Worm (Caenorhabditis elegans): ENCODE data around the gene pgph-2.
A peak's percentile ranks its signal among the peaks of the same experiment; 100 is the strongest.

Gene pgph-2

DNA sequence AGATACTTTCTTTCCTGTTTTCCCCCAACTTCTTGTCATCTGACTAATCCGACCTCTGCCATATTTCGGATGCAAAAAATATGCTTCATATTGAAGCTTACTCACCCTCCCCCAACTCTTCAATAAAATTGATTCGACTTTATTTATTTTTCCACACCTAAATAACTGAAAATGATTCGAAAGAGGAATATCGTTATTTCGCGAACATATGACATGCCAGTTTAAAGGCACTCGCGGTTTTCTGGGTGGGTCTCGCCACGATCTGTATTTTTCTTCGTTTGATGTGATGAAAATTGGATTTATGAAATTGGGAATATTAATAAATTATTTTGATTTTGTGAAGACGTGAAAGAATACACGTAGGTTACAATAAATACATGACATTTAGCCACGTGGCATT lies 6.7 kb downstream of the pgph-2 start, which contains the start of gene F44E7.3:
Gene F44E7.3, plus strand, starts transcription at position 319 of the 400 bp plus-strand sequence.
- TF ChIP-seq ets-7 (tag; optimal IDR thresholded peaks at IDR 0.05) = no peak
- TF ChIP-seq ceh-13 (GFP tag; optimal IDR thresholded peaks at IDR 0.05) = no peak
- no peak for TF ChIP-seq flt-1 (GFP tag; IDR thresholded peaks at IDR 0.05)
- no peak for TF ChIP-seq F13C5.2 (tag; optimal IDR thresholded peaks at IDR 0.05)
- TF ChIP-seq ceh-36 (tag; optimal IDR thresholded peaks at IDR 0.05) = no peak
- TF ChIP-seq scrt-1 (GFP tag; IDR thresholded peaks at IDR 0.05) = no peak
- no peak for TF ChIP-seq tra-4 (tag; optimal IDR thresholded peaks at IDR 0.05)
- no peak for TF ChIP-seq hmg-4 (GFP tag; optimal IDR thresholded peaks at IDR 0.05)
- TF ChIP-seq tbx-37 (GFP tag; conservative IDR thresholded peaks at IDR 0.05) = no peak
- TF ChIP-seq hnd-1 (tag; optimal IDR thresholded peaks at IDR 0.05) = no peak

DNA sequence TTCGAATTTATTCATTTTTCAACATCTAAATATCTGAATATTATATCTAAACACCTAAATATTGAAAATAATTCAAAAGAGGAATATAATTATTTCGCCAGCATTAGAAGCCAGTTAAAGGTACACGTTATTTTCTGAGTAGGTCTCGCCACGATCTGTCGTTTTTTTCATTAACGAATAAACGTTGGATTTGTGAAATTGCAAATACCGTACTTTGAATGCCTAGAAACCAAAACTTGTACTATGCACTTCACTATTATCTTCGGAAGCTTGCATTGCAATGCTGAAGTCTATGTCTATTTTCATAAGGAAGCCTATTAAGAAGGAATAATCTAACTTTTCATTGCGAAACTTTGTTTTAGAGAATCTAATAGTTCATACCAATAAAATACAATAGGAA lies 7.6 kb downstream of the pgph-2 start:
- TF ChIP-seq hnd-1 (tag; optimal IDR thresholded peaks at IDR 0.05) (no peak), flt-1 (GFP tag; IDR thresholded peaks at IDR 0.05) (no peak), pes-1 (GFP tag; IDR thresholded peaks at IDR 0.05) (no peak), B0310.2 (tag; optimal IDR thresholded peaks at IDR 0.05) (no peak), tra-4 (tag; optimal IDR thresholded peaks at IDR 0.05) (no peak)

DNA sequence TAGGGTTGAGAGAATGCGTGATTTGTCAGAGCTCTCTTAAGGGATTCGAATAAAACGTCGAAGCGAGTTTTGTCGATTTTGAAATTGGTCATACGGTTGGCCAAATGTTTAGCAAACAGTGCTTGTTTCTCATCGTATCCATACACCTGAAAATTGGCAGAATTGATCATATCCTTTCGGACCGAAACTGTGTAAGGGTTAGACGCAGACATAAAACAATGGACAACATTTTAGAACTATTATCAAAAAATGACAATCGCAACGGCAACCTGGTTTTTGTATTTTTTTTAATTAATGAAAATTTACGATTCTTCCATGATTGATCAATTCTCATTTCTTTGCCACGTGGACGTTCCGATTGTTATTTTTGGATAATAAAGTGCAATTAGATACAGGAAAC lies 9.2 kb downstream of the pgph-2 start:
- TF ChIP-seq B0310.2 (tag; optimal IDR thresholded peaks at IDR 0.05) = no peak
- no peak for TF ChIP-seq ama-1 (optimal IDR thresholded peaks at IDR 0.05)
- no peak for TF ChIP-seq hmg-4 (GFP tag; optimal IDR thresholded peaks at IDR 0.05)
- no peak for TF ChIP-seq sea-1 (GFP tag; conservative IDR thresholded peaks at IDR 0.05)
- TF ChIP-seq tbx-11 (GFP tag; IDR thresholded peaks at IDR 0.05) = no peak

- TF ChIP-seq flt-1 (GFP tag; IDR thresholded peaks at IDR 0.05) = peak; percentile 77
- peak; percentile 73 for TF ChIP-seq tbx-37 (GFP tag; conservative IDR thresholded peaks at IDR 0.05)
- peak; percentile 87 for TF ChIP-seq pes-1 (GFP tag; IDR thresholded peaks at IDR 0.05)
- TF ChIP-seq tbx-11 (GFP tag; IDR thresholded peaks at IDR 0.05) = peak; percentile 82
- peak; percentile 82 for TF ChIP-seq scrt-1 (GFP tag; IDR thresholded peaks at IDR 0.05)
- peak; percentile 84 for TF ChIP-seq sea-1 (GFP tag; conservative IDR thresholded peaks at IDR 0.05)
These were observed 12.0 kb downstream of the pgph-2 start, which contains the start of gene F44E7.4 for ce11 chrV:5776941-5777340. TSS of gene F44E7.4 (minus strand) at chrV:5776953.

DNA sequence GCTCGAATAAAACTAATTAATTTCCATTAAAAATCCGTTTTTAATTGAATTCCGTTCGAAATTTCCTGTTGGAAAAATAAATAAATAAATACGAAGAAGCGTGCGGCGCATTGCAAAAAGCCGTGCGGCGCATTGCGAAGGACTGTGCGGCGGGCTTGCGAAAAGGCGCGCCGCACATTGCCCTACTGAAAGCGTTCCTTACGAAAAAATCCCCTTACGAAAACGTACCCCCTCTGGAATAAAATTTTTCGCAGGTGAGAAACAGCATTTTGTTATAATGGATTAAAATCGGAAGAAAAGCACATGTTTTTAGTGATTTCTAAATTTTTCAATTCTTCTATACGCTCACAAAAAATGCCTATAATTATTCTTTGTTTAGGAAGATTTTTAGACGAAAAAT lies 13.3 kb downstream of the pgph-2 start:
- TF ChIP-seq sea-1 (GFP tag; conservative IDR thresholded peaks at IDR 0.05) (peak; percentile 61; the same call in 1 of the 2 replicates), pes-1 (GFP tag; IDR thresholded peaks at IDR 0.05) (peak; percentile 73)

DNA sequence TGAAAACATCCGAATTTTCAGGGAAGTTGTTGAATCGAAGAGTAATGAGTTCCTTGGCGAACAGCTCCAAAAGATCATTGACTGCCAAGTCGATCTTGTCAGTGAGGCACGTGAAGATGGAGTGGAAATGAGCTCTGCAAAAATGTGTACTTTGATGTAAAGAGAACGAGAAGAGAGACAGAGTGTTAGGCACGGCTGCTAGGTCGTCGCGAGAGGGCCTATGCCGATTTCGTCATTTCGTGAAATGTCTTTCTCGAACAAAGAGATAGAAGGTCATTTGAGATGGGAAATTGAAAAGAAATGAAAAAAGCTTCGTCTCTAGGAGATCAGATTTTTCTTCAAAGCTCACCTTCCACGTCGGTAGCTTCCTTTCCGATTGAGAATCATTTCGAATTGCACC lies 15.1 kb downstream of the pgph-2 start:
- no peak for TF ChIP-seq tbx-37 (GFP tag; conservative IDR thresholded peaks at IDR 0.05)
- no peak for TF ChIP-seq ceh-13 (GFP tag; optimal IDR thresholded peaks at IDR 0.05)
- no peak for TF ChIP-seq scrt-1 (GFP tag; IDR thresholded peaks at IDR 0.05)
- no peak for TF ChIP-seq pes-1 (GFP tag; IDR thresholded peaks at IDR 0.05)
- no peak for TF ChIP-seq ets-7 (tag; optimal IDR thresholded peaks at IDR 0.05)
- no peak for TF ChIP-seq B0310.2 (tag; optimal IDR thresholded peaks at IDR 0.05)
- no peak for TF ChIP-seq hnd-1 (tag; optimal IDR thresholded peaks at IDR 0.05)
- no peak for TF ChIP-seq hmbx-1 (tag; optimal IDR thresholded peaks at IDR 0.05)
- TF ChIP-seq hmg-4 (GFP tag; optimal IDR thresholded peaks at IDR 0.05) = no peak
- TF ChIP-seq tra-4 (tag; optimal IDR thresholded peaks at IDR 0.05) = no peak
- TF ChIP-seq ama-1 (optimal IDR thresholded peaks at IDR 0.05) = no peak
- TF ChIP-seq flt-1 (GFP tag; IDR thresholded peaks at IDR 0.05) = no peak
- no peak for TF ChIP-seq ceh-36 (tag; optimal IDR thresholded peaks at IDR 0.05)

- TF ChIP-seq flt-1 (GFP tag; IDR thresholded peaks at IDR 0.05) (no peak), ceh-36 (tag; optimal IDR thresholded peaks at IDR 0.05) (no peak), tra-4 (tag; optimal IDR thresholded peaks at IDR 0.05) (no peak), tbx-37 (GFP tag; conservative IDR thresholded peaks at IDR 0.05) (no peak), hmg-4 (GFP tag; optimal IDR thresholded peaks at IDR 0.05) (no peak), sea-1 (GFP tag; conservative IDR thresholded peaks at IDR 0.05) (no peak), pes-1 (GFP tag; IDR thresholded peaks at IDR 0.05) (no peak), tbx-11 (GFP tag; IDR thresholded peaks at IDR 0.05) (no peak), F13C5.2 (tag; optimal IDR thresholded peaks at IDR 0.05) (no peak), ets-7 (tag; optimal IDR thresholded peaks at IDR 0.05) (no peak), hnd-1 (tag; optimal IDR thresholded peaks at IDR 0.05) (no peak), aly-1 (tag; optimal IDR thresholded peaks at IDR 0.05) (no peak), ama-1 (optimal IDR thresholded peaks at IDR 0.05) (no peak)
These were observed 15.9 kb downstream of the pgph-2 start, which contains the start of gene F44E7.5 for ce11 chrV:5780713-5781360. TSS of gene F44E7.5 (minus strand) at chrV:5780922.

DNA sequence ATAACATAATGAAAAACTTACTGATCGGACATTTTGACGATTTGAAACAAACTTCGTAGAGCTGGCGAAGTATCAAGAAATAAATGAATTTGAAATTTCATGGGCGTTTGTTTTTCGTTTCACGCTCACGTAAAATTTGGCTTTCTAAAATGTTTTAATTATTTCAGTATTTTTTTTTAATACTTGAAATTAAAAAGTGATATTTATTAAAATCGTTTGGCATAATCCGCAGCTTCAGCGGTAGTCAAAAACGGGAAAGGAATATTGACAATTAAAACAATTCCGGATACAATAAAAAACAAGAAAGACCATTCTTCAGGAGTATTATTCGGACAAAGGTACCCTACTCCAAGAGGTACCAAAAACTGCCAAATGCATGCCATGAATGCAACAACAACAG lies 17.8 kb downstream of the pgph-2 start, which contains the start of gene fbxa-183:
Gene fbxa-183, minus strand, starts transcription at position 101 of the 400 bp plus-strand sequence.
- TF ChIP-seq pes-1 (GFP tag; IDR thresholded peaks at IDR 0.05) (no peak), ets-7 (tag; optimal IDR thresholded peaks at IDR 0.05) (no peak), scrt-1 (GFP tag; IDR thresholded peaks at IDR 0.05) (no peak), ceh-13 (GFP tag; optimal IDR thresholded peaks at IDR 0.05) (no peak), tra-4 (tag; optimal IDR thresholded peaks at IDR 0.05) (no peak), B0310.2 (tag; optimal IDR thresholded peaks at IDR 0.05) (no peak), sea-1 (GFP tag; conservative IDR thresholded peaks at IDR 0.05) (no peak), hnd-1 (tag; optimal IDR thresholded peaks at IDR 0.05) (no peak), ama-1 (optimal IDR thresholded peaks at IDR 0.05) (no peak), flt-1 (GFP tag; IDR thresholded peaks at IDR 0.05) (no peak), tbx-37 (GFP tag; conservative IDR thresholded peaks at IDR 0.05) (no peak), aly-1 (tag; optimal IDR thresholded peaks at IDR 0.05) (no peak), tbx-11 (GFP tag; IDR thresholded peaks at IDR 0.05) (no peak), hmg-4 (GFP tag; optimal IDR thresholded peaks at IDR 0.05) (no peak), F13C5.2 (tag; optimal IDR thresholded peaks at IDR 0.05) (no peak), hmbx-1 (tag; optimal IDR thresholded peaks at IDR 0.05) (no peak), ceh-36 (tag; optimal IDR thresholded peaks at IDR 0.05) (no peak)

Measured in whole organism, early embryonic.